Worm (Caenorhabditis elegans) whole organism, L2 larva: ENCODE data around the gene aqp-4.

Experiments
- C34F6.9 ChIP-seq: fragments of 150-350 bp; optimal IDR thresholded peaks from 2 replicates; lab custom pipeline; 2014; ENCODE audit warnings: missing biosample characterization, missing genetic modification characterization
- R02D3.7 ChIP-seq: fragments of 150-350 bp; optimal IDR thresholded peaks from 2 replicates; lab custom pipeline; 2014; ENCODE audit warnings: missing biosample characterization, missing genetic modification characterization
- Y55F3AM.14 ChIP-seq: fragments of 200-800 bp; sonication (Bioruptor generic); optimal IDR thresholded peaks from 2 replicates; lab custom pipeline; 2018; ENCODE audit warnings: mild to moderate bottlenecking, missing genetic modification characterization, missing compliant biosample characterization
- ZK546.5 ChIP-seq: sonication (generic microtip); optimal IDR thresholded peaks from 2 replicates; lab custom pipeline; 2017; ENCODE audit warnings: missing biosample characterization, missing genetic modification characterization
- alr-1 ChIP-seq: fragments of 150-350 bp; optimal IDR thresholded peaks from 2 replicates; lab custom pipeline; 2014; ENCODE audit warnings: missing biosample characterization, missing genetic modification characterization
- aly-2 ChIP-seq: fragments of 150-350 bp; optimal IDR thresholded peaks from 2 replicates; lab custom pipeline; 2014; ENCODE audit warnings: missing biosample characterization, missing genetic modification characterization
- blmp-1 ChIP-seq: sonication (generic microtip); optimal IDR thresholded peaks from 2 replicates; lab custom pipeline; 2017; ENCODE audit warnings: missing genetic modification characterization, mild to moderate bottlenecking, missing compliant biosample characterization, antibody characterized with exemption, moderate library complexity; ENCODE audit not compliant: insufficient read depth
- ceh-16 ChIP-seq: fragments of 150-350 bp; optimal IDR thresholded peaks from 2 replicates; lab custom pipeline; 2014; ENCODE audit warnings: missing biosample characterization, missing genetic modification characterization
- ceh-82 ChIP-seq: fragments of 150-350 bp; optimal IDR thresholded peaks from 2 replicates; lab custom pipeline; 2014; ENCODE audit warnings: missing biosample characterization, missing genetic modification characterization
- dmd-4 ChIP-seq: sonication (generic microtip); optimal IDR thresholded peaks from 2 replicates; lab custom pipeline; 2017; ENCODE audit warnings: missing biosample characterization, missing genetic modification characterization
- elt-1 ChIP-seq: fragments of 150-350 bp; optimal IDR thresholded peaks from 2 replicates; lab custom pipeline; 2014; ENCODE audit warnings: missing biosample characterization, missing genetic modification characterization
- fos-1 ChIP-seq: fragments of 150-350 bp; optimal IDR thresholded peaks from 2 replicates; lab custom pipeline; 2014; ENCODE audit warnings: missing biosample characterization, missing genetic modification characterization
- gmeb-1 ChIP-seq: fragments of 150-350 bp; optimal IDR thresholded peaks from 2 replicates; lab custom pipeline; 2014; ENCODE audit warnings: missing biosample characterization, missing genetic modification characterization
- lin-13 ChIP-seq: fragments of 150-350 bp; optimal IDR thresholded peaks from 2 replicates; lab custom pipeline; 2014; ENCODE audit warnings: missing biosample characterization, missing genetic modification reagents, missing genetic modification characterization
- lin-39 ChIP-seq: fragments of 150-350 bp; optimal IDR thresholded peaks from 2 replicates; lab custom pipeline; 2014; ENCODE audit warnings: missing biosample characterization, missing genetic modification reagents, missing genetic modification characterization
- lsy-2 ChIP-seq, 2 experiments: fragments of 150-350 bp in 1 of 2; sonication (generic microtip) in 1 of 2; optimal IDR thresholded peaks; 2 replicates each; lab custom pipeline; 2014 to 2017; ENCODE audit warnings: missing biosample characterization in 2 of 2, missing genetic modification characterization in 2 of 2
- mab-5 ChIP-seq: fragments of 150-350 bp; optimal IDR thresholded peaks from 2 replicates; lab custom pipeline; 2014; ENCODE audit warnings: missing biosample characterization, missing genetic modification characterization
- mbf-1 ChIP-seq: sonication (generic microtip); optimal IDR thresholded peaks from 2 replicates; lab custom pipeline; 2017; ENCODE audit warnings: missing biosample characterization, missing genetic modification characterization
- mdl-1 ChIP-seq, 2 experiments: fragments of 150-350 bp in 1 of 2; sonication (generic microtip) in 1 of 2; optimal IDR thresholded peaks; 2 replicates each; lab custom pipeline; 2017; ENCODE audit warnings: missing biosample characterization in 2 of 2, missing genetic modification characterization in 2 of 2
- nhr-10 ChIP-seq: sonication (generic microtip); optimal IDR thresholded peaks from 2 replicates; lab custom pipeline; 2017; ENCODE audit warnings: missing biosample characterization, missing genetic modification characterization
- nhr-11 ChIP-seq: fragments of 150-350 bp; optimal IDR thresholded peaks from 2 replicates; lab custom pipeline; 2014; ENCODE audit warnings: missing biosample characterization, missing genetic modification characterization
- nhr-129 ChIP-seq: fragments of 150-350 bp; optimal IDR thresholded peaks from 2 replicates; lab custom pipeline; 2014; ENCODE audit warnings: missing biosample characterization, missing genetic modification characterization
- nhr-21 ChIP-seq: fragments of 150-350 bp; optimal IDR thresholded peaks from 2 replicates; lab custom pipeline; 2014; ENCODE audit warnings: missing biosample characterization, missing genetic modification characterization
- nhr-23 ChIP-seq: fragments of 150-350 bp; optimal IDR thresholded peaks from 2 replicates; lab custom pipeline; 2014; ENCODE audit warnings: missing biosample characterization, missing genetic modification reagents, missing genetic modification characterization
- nhr-25 ChIP-seq: fragments of 150-350 bp; sonication (generic microtip); optimal IDR thresholded peaks from 3 replicates; lab custom pipeline; 2014; ENCODE audit warnings: missing biosample characterization, missing genetic modification characterization
- nhr-6 ChIP-seq: fragments of 150-350 bp; optimal IDR thresholded peaks from 2 replicates; lab custom pipeline; 2014; ENCODE audit warnings: missing biosample characterization, missing genetic modification characterization
- nhr-77 ChIP-seq: fragments of 150-350 bp; optimal IDR thresholded peaks from 2 replicates; lab custom pipeline; 2014; ENCODE audit warnings: missing biosample characterization, missing genetic modification characterization
- peb-1 ChIP-seq: fragments of 150-350 bp; optimal IDR thresholded peaks from 2 replicates; lab custom pipeline; 2014; ENCODE audit warnings: missing biosample characterization, missing genetic modification characterization
- sem-4 ChIP-seq: fragments of 150-350 bp; optimal IDR thresholded peaks from 2 replicates; lab custom pipeline; 2014; ENCODE audit warnings: missing biosample characterization, missing genetic modification reagents, missing genetic modification characterization
- skn-1 ChIP-seq: sonication (generic microtip); optimal IDR thresholded peaks from 2 replicates; lab custom pipeline; 2017; ENCODE audit warnings: missing biosample characterization, missing genetic modification characterization
- sma-9 ChIP-seq, 2 experiments: fragments of 150-350 bp in 1 of 2; sonication (generic microtip) in 1 of 2; optimal IDR thresholded peaks; 2 replicates each; lab custom pipeline; 2014 to 2016; ENCODE audit warnings: missing genetic modification characterization in 2 of 2, mild to moderate bottlenecking in 1 of 2, missing biosample characterization in 1 of 2, missing compliant biosample characterization in 1 of 2, missing genetic modification reagents in 1 of 2, moderate library complexity in 1 of 2
- unc-39 ChIP-seq: fragments of 150-350 bp; optimal IDR thresholded peaks from 2 replicates; lab custom pipeline; 2014; ENCODE audit warnings: missing biosample characterization, missing genetic modification characterization
- unc-55 ChIP-seq: fragments of 150-350 bp; sonication (generic microtip); optimal IDR thresholded peaks from 3 replicates; lab custom pipeline; 2014; ENCODE audit warnings: missing biosample characterization, missing genetic modification reagents, missing genetic modification characterization
- unc-62 ChIP-seq: fragments of 150-350 bp; optimal IDR thresholded peaks from 2 replicates; lab custom pipeline; 2014; ENCODE audit warnings: missing biosample characterization, missing genetic modification reagents, missing genetic modification characterization
- zag-1 ChIP-seq: fragments of 150-350 bp; optimal IDR thresholded peaks from 2 replicates; lab custom pipeline; 2014; ENCODE audit warnings: missing biosample characterization, missing genetic modification characterization
- ztf-1 ChIP-seq: fragments of 200-800 bp; sonication (Bioruptor generic); conservative IDR thresholded peaks from 2 replicates; pipeline ENCODE4 v1.3.6; 2022; ENCODE audit warnings: missing genetic modification characterization, missing compliant biosample characterization
- ztf-11 ChIP-seq: sonication (generic microtip); optimal IDR thresholded peaks from 2 replicates; lab custom pipeline; 2017; ENCODE audit warnings: missing biosample characterization, missing genetic modification characterization
- ztf-4 ChIP-seq: fragments of 150-350 bp; optimal IDR thresholded peaks from 2 replicates; lab custom pipeline; 2014; ENCODE audit warnings: missing biosample characterization, missing genetic modification characterization

Gene aqp-4

DNA sequence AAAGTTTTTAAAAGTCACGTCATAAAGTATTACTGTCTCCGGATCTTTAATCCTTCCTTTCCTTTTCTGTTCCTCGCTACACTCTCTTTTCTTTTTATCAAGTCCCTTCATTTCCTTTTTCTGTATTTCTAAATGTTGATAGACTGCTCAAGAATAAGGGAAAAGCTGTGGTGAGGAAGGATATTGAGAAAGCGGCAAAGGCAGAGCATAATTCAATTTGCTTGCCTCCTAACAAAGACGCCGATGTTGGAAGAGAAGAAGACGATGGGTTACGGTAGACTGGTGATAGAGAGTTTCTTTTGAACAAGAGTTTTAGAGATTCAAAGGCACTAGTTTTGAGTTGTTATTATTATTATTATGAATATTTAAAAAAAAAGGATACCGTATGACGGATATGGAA lies 28.3 kb downstream of the aqp-4 start:
- no peak for TF ChIP-seq nhr-11 (tag; lab: Kevin White, UChicago)
- TF ChIP-seq ztf-11 = no peak
- no peak for TF ChIP-seq R02D3.7 (tag; lab: Kevin White, UChicago)
- peak; percentile 20 to 81 for TF ChIP-seq lsy-2 (tag; optimal IDR thresholded peaks at IDR 0.05; lab: Kevin White, UChicago)
- TF ChIP-seq nhr-6 = peak; percentile 2
- TF ChIP-seq nhr-10 (tag; lab: Kevin White, UChicago) = no peak
- TF ChIP-seq C34F6.9 (tag; lab: Kevin White, UChicago) = peak; percentile 39
- TF ChIP-seq sem-4 (tag; lab: Kevin White, UChicago) = peak; percentile 12
- TF ChIP-seq sma-9 (GFP tag; optimal IDR thresholded peaks at IDR 0.05; lab: Kevin White, UChicago) = peak; percentile 59
- TF ChIP-seq sma-9 (tag; optimal IDR thresholded peaks at IDR 0.05; lab: Kevin White, UChicago) = no peak
- peak; percentile 0 for TF ChIP-seq zag-1 (tag; lab: Kevin White, UChicago)
- TF ChIP-seq peb-1 = no peak
- TF ChIP-seq, all 48 proteins: peak for 6

DNA sequence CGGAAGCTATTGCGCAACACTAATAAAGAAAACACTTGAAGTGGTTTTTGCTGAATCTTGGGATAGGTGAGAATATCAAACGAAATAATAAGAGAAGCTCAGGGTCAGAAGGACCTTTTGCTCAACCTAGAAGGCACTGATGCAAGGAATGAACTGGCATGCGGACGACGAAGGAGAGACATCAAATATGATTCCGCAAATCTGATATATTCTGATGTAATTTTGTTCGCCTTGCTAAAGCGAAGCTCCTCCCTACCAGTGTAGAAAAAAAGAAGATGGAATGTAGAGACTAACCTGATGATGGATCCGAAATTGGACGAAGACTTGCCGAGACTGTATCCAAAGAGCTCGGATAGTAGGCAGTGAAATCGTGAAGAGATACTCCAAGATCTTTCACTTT lies 30.6 kb downstream of the aqp-4 start:
- TF ChIP-seq alr-1 (tag; lab: Kevin White, UChicago) = no peak
- TF ChIP-seq gmeb-1 = no peak
- TF ChIP-seq mdl-1 (tag; optimal IDR thresholded peaks at IDR 0.05; lab: Kevin White, UChicago) = no peak
- TF ChIP-seq blmp-1 (tag; lab: Kevin White, UChicago) = no peak
- TF ChIP-seq unc-39 (tag; lab: Kevin White, UChicago) = no peak
- no peak for TF ChIP-seq ztf-1
- TF ChIP-seq aly-2 (tag; lab: Kevin White, UChicago) = no peak
- no peak for TF ChIP-seq ceh-82
- no peak for TF ChIP-seq lin-39 (tag; lab: Kevin White, UChicago)
- no peak for TF ChIP-seq skn-1 (tag; lab: Kevin White, UChicago)
- TF ChIP-seq ceh-16 = no peak
- no peak for TF ChIP-seq elt-1 (tag; lab: Kevin White, UChicago)

DNA sequence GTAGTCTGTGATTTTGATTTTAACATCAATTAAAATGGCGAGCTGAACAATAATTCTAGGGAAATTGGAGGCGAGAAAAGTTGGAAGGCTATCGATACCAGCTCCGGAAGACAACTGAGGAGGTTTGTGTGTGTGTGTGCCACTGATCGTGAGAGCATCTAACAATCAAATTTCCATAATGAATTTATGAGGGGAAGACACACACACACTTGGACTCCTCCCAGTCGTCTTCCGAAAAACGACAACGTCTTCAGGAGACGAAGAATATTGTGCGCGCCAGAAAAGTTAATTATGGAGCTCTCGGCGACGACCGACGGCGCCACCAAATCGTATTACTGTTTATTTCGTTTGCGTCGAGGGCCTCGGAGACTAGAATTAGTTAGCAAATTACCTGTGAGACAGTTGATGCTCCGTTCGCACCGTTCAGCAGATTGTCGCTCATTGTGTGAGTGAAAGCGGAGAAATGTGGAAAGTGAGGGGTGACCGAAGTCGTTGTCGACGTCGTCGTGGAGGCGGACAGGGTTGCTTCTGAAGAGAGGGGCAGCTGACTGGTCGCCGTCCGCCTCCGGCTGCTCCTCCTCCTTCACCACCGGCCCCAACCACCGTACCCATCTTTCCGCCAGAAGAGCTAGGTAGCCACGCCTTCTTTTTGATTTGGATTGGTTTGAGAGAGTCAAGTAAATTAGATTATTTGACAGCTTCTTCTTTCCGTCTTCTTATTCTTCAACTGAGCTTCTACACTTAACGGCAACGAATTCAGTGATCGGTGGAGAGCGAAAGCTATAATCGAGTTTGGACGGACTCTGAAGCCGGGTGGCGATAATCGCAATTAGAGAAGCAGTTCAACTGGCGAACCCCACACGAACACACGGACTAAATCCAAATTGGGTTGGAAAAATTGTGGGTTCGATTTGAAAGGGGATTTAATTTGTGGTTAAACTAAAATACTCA lies 31.7 kb downstream of the aqp-4 start, which contains the start of gene unc-42:
TSS of gene unc-42 (minus strand) at position 564 of the 951 bp plus-strand sequence.
- TF ChIP-seq sem-4 (tag; lab: Kevin White, UChicago) (no peak), zag-1 (tag; lab: Kevin White, UChicago) (peak; percentile 54), dmd-4 (tag; lab: Kevin White, UChicago) (no peak), blmp-1 (tag; lab: Kevin White, UChicago) (no peak), lsy-2 (tag; optimal IDR thresholded peaks at IDR 0.05; lab: Kevin White, UChicago) (peak in 1 of 2 experiments; percentile 30), nhr-77 (no peak), ztf-11 (no peak), ceh-16 (no peak), nhr-129 (no peak), mdl-1 (tag; optimal IDR thresholded peaks at IDR 0.05; lab: Kevin White, UChicago) (no peak), ceh-82 (no peak), alr-1 (tag; lab: Kevin White, UChicago) (no peak), Y55F3AM.14 (GFP tag; lab: Kevin White, UChicago) (no peak), ztf-4 (no peak), nhr-23 (tag; lab: Kevin White, UChicago) (no peak), mab-5 (tag; lab: Kevin White, UChicago) (no peak), ZK546.5 (tag; lab: Kevin White, UChicago) (no peak), nhr-6 (no peak), gmeb-1 (no peak), sma-9 (GFP tag; optimal IDR thresholded peaks at IDR 0.05; lab: Kevin White, UChicago) (peak; percentile 56), sma-9 (tag; optimal IDR thresholded peaks at IDR 0.05; lab: Kevin White, UChicago) (no peak), lin-13 (GFP tag; lab: Kevin White, UChicago) (no peak), aly-2 (tag; lab: Kevin White, UChicago) (no peak), unc-62 (no peak), unc-55 (no peak), peb-1 (no peak), R02D3.7 (tag; lab: Kevin White, UChicago) (no peak)

DNA sequence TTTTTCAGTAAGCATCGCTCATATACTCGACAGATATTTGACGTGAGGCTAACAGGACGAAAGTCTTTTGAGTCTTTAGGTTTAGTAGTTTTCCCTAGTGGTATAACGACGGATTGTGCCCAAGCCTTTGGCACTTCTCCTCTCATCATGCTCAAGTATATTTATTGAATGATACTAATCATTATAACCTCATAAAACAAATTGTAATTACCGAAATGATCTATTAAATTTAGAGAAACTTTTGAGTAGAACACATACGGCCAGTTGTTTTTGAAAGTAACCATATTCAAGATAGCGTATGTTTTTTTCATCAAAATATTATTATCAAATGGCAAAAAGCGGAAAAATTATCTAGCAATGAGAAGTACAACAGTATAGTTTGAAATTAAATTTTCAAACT lies 34.0 kb downstream of the aqp-4 start:
- no peak for TF ChIP-seq ceh-82
- TF ChIP-seq nhr-25 (tag; lab: Kevin White, UChicago) = no peak
- no peak for TF ChIP-seq nhr-77
- TF ChIP-seq ztf-4 = no peak
- TF ChIP-seq ZK546.5 (tag; lab: Kevin White, UChicago) = no peak
- TF ChIP-seq elt-1 (tag; lab: Kevin White, UChicago) = no peak
- no peak for TF ChIP-seq mbf-1 (tag; lab: Kevin White, UChicago)
- no peak for TF ChIP-seq nhr-21 (tag; lab: Kevin White, UChicago)
- no peak for TF ChIP-seq ceh-16
- TF ChIP-seq fos-1 (tag; lab: Kevin White, UChicago) = no peak
- TF ChIP-seq R02D3.7 (tag; lab: Kevin White, UChicago) = no peak
